Fruit fly (Drosophila melanogaster) S2 (cell line): ENCODE results near the gene Rab6.

Experiments
- CG8478 ChIP-seq: fragments of >200 bp; optimal IDR thresholded peaks from 2 replicates; lab custom pipeline; 2018
- CTCF ChIP-seq, 2 experiments: fragments of >200 bp; optimal IDR thresholded peaks; 2 replicates each; lab custom pipeline; 2018

Gene Rab6

dm6 chr2L:12065683-12066386 is 43.1 kb downstream of the Rab6 start:
- no peak for TF ChIP-seq CG8478
- no peak for TF ChIP-seq CTCF (optimal IDR thresholded peaks at IDR 0.05; lab: Kevin White, UChicago)

dm6 chr2L:12063035-12063434 is 45.9 kb downstream of the Rab6 start, which contains the start of gene Rab3-GAP:
Rab3-GAP (minus strand) TSS chr2L:12063184.
- TF ChIP-seq CG8478 (no peak), CTCF (optimal IDR thresholded peaks at IDR 0.05; lab: Kevin White, UChicago) (no peak)
